Worm (Caenorhabditis elegans) whole organism, L3 larva: ENCODE data around the gene nsy-1.

Experiments used
- R02D3.7 ChIP-seq: fragments of 150-350 bp; optimal IDR thresholded peaks from 2 replicates; lab custom pipeline; 2014; ENCODE audit warnings: missing biosample characterization, missing genetic modification characterization
- nhr-12 ChIP-seq: fragments of 150-350 bp; optimal IDR thresholded peaks from 2 replicates; lab custom pipeline; 2014; ENCODE audit warnings: missing biosample characterization, missing genetic modification characterization
- nhr-25 ChIP-seq: sonication (generic microtip); optimal IDR thresholded peaks from 2 replicates; lab custom pipeline; 2017; ENCODE audit warnings: missing biosample characterization, missing genetic modification characterization
- pha-4 ChIP-seq: fragments of 150-350 bp; optimal IDR thresholded peaks from 2 replicates; lab custom pipeline; 2014; ENCODE audit warnings: missing biosample characterization, missing genetic modification reagents, missing genetic modification characterization
- unc-39 ChIP-seq: sonication (generic microtip); optimal IDR thresholded peaks from 4 replicates; lab custom pipeline; 2017; ENCODE audit warnings: missing biosample characterization, missing genetic modification characterization

DNA sequence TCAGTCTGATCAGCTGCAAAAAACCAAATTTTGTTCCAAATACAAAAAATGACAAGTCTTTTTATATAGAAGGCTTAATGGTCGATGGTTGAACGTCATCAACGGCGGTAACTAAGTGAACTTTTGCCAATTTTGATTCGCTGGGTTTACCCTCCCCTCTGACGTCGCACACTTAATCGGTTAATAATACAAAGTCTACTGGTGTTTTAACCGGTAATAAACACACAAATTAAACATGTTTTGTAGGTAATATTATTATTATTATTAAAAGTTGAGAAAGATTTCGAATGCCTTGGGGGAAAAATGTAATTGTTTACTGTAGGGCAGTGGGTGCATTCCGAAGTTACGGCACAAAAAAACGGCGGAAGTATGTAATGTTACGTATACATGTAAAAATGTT, 38.2 kb downstream of the nsy-1 start, which contains the start of gene pho-12:
- TF ChIP-seq nhr-25 (tag; lab: Kevin White, UChicago) (no peak), R02D3.7 (tag; lab: Kevin White, UChicago) (no peak), nhr-12 (tag; lab: Kevin White, UChicago) (no peak), unc-39 (tag; lab: Kevin White, UChicago) (no peak), pha-4 (no peak)
